Worm (Caenorhabditis elegans): Measurements from ENCODE around the gene mlck-1.

DNA sequence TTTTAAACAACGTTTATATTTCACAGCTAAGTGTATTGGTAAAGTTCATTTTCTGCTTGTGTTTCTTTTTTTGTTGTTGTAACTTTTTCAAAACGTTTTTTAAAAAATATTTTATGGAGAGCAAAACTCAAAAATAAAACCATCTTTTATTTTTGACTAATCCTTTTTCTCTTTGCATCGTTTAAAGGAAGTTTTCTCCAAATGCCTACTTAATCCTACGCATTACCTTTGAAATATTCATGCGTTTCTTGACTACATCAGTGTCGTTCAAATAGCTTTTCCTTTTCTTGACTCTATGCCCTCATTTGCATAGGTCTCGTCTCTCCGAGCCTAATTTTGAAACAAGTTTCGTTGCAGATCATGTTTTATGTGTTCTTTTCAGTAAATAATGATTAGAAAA lies 11.5 kb upstream of the mlck-1 start:
- TF ChIP-seq sea-1 (GFP tag; conservative IDR thresholded peaks at IDR 0.05) (no peak), hmg-4 (GFP tag; optimal IDR thresholded peaks at IDR 0.05) (no peak), pes-1 (GFP tag; IDR thresholded peaks at IDR 0.05) (no peak), flt-1 (GFP tag; IDR thresholded peaks at IDR 0.05) (no peak), tbx-11 (GFP tag; IDR thresholded peaks at IDR 0.05) (no peak), F13C5.2 (tag; optimal IDR thresholded peaks at IDR 0.05) (no peak)
